Fruit fly (Drosophila melanogaster): ENCODE results near the gene CG15262.

DNA sequence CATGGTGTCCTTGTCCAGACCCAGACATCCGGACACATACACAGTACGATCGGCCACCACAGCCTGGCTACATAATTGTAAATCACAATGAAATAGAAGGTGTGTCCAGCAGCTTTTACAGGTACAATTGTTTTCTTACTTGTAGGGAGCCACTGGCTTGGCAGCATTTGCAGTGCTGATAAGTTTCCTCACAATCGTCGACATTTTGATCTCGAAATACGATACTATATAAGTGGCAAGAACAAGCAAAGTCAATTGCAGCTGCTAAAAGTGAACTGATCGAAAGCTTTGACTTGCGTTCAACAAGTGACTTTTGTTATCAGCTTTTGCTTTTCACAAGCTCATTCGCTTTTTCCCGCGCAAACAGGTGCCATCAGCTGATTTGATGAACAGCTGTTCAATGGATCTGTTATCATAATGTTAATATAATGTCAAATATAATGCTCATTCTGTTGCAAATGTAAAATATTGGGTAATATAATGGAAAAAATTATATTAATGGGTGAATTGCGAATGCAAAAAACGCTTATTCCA is 22.8 kb upstream of the CG15262 start, which contains the start of gene UK114:
- TF ChIP-seq psq (optimal IDR thresholded peaks at IDR 0.05) (no peak), usp (GFP tag; optimal IDR thresholded peaks at IDR 0.05) (no peak), Dll (optimal IDR thresholded peaks at IDR 0.05) (no peak), EcR (GFP tag; optimal IDR thresholded peaks at IDR 0.05) (no peak), CG8478 (optimal IDR thresholded peaks at IDR 0.05) (no peak), pan (optimal IDR thresholded peaks at IDR 0.05) (no peak)
